Worm (Caenorhabditis elegans) whole organism, young adult: ENCODE data around the gene ztf-22.

ENCODE experiments used
- B0035.1 ChIP-seq: sonication (generic microtip); optimal IDR thresholded peaks from 2 replicates; lab custom pipeline; 2016; ENCODE audit warnings: missing genetic modification characterization, mild to moderate bottlenecking, missing compliant biosample characterization, missing genotype, missing genetic modification reagents
- F10E7.11 ChIP-seq: sonication (generic microtip); optimal IDR thresholded peaks from 2 replicates; lab custom pipeline; 2017; ENCODE audit warnings: mild to moderate bottlenecking, missing genetic modification characterization, moderate library complexity, missing compliant biosample characterization
- F22D6.2 ChIP-seq: sonication (generic microtip); optimal IDR thresholded peaks from 2 replicates; lab custom pipeline; 2016; ENCODE audit warnings: mild to moderate bottlenecking, missing genetic modification characterization, missing compliant biosample characterization
- F49E8.2 ChIP-seq: sonication (generic microtip); optimal IDR thresholded peaks from 3 replicates; lab custom pipeline; 2017; ENCODE audit warnings: missing genetic modification characterization, mild to moderate bottlenecking, missing compliant biosample characterization, antibody characterized with exemption, moderate library complexity; ENCODE audit not compliant: insufficient read depth
- F52B5.7 ChIP-seq: sonication (generic microtip); optimal IDR thresholded peaks from 2 replicates; lab custom pipeline; 2016; ENCODE audit warnings: mild to moderate bottlenecking, missing genetic modification characterization, missing compliant biosample characterization
- K12H6.12 ChIP-seq: fragments of 200-800 bp; sonication (Bioruptor generic); optimal IDR thresholded peaks from 2 replicates; lab custom pipeline; 2018; ENCODE audit warnings: mild to moderate bottlenecking, missing genetic modification characterization, missing compliant biosample characterization
- T07F8.4 ChIP-seq: sonication (generic microtip); optimal IDR thresholded peaks from 2 replicates; lab custom pipeline; 2016; ENCODE audit warnings: mild to moderate bottlenecking, missing genetic modification characterization, moderate library complexity, missing compliant biosample characterization
- Y56A3A.18 ChIP-seq: fragments of 200-800 bp; sonication (Bioruptor generic); IDR thresholded peaks from 2 replicates; pipeline ENCODE4 v1.3.6; 2022; ENCODE audit warnings: missing genetic modification reagents, missing genetic modification characterization, missing compliant biosample characterization
- attf-3 ChIP-seq: fragments of 200-800 bp; sonication (Bioruptor generic); conservative IDR thresholded peaks from 2 replicates; pipeline ENCODE4 v1.3.6; 2022; ENCODE audit warnings: missing genetic modification reagents, missing genetic modification characterization, missing compliant biosample characterization
- attf-5 ChIP-seq: fragments of 200-800 bp; sonication (Bioruptor generic); optimal IDR thresholded peaks from 2 replicates; lab custom pipeline; 2018; ENCODE audit warnings: mild to moderate bottlenecking, missing genetic modification characterization, missing compliant biosample characterization
- bed-1 ChIP-seq: fragments of 200-800 bp; sonication (Bioruptor generic); IDR thresholded peaks from 2 replicates; pipeline ENCODE4 v1.3.6; 2022; ENCODE audit warnings: missing genetic modification reagents, missing genetic modification characterization, missing compliant biosample characterization
- ccch-3 ChIP-seq: fragments of 200-800 bp; sonication (Bioruptor generic); optimal IDR thresholded peaks from 2 replicates; lab custom pipeline; 2018; ENCODE audit warnings: mild to moderate bottlenecking, missing genetic modification characterization, missing compliant biosample characterization
- cebp-2 ChIP-seq: fragments of 200-800 bp; sonication (Bioruptor generic); IDR thresholded peaks from 2 replicates; pipeline ENCODE4 v1.3.6; 2022; ENCODE audit warnings: missing genetic modification characterization, missing compliant biosample characterization
- ceh-27 ChIP-seq: fragments of 200-800 bp; sonication (Bioruptor generic); optimal IDR thresholded peaks from 2 replicates; lab custom pipeline; 2018; ENCODE audit warnings: mild to moderate bottlenecking, missing genetic modification characterization, moderate library complexity, missing compliant biosample characterization
- die-1 ChIP-seq: sonication (generic microtip); optimal IDR thresholded peaks from 2 replicates; lab custom pipeline; 2016; ENCODE audit warnings: missing genotype, mild to moderate bottlenecking, missing genetic modification characterization, missing compliant biosample characterization
- egrh-3 ChIP-seq: fragments of 200-800 bp; sonication (Bioruptor generic); IDR thresholded peaks from 2 replicates; pipeline ENCODE4 v1.3.6; 2022; ENCODE audit warnings: missing genetic modification reagents, missing genetic modification characterization, missing compliant biosample characterization
- fkh-3 ChIP-seq: sonication (generic microtip); optimal IDR thresholded peaks from 2 replicates; lab custom pipeline; 2016; ENCODE audit warnings: mild to moderate bottlenecking, missing genetic modification characterization, missing compliant biosample characterization
- gei-17 ChIP-seq: fragments of 200-800 bp; sonication (Bioruptor generic); optimal IDR thresholded peaks from 2 replicates; lab custom pipeline; 2018; ENCODE audit warnings: mild to moderate bottlenecking, missing genetic modification characterization, missing compliant biosample characterization
- hlh-26 ChIP-seq: fragments of 200-800 bp; sonication (Bioruptor generic); conservative IDR thresholded peaks from 2 replicates; pipeline ENCODE4 v1.3.6; 2022; ENCODE audit warnings: missing genetic modification reagents, missing genetic modification characterization, missing compliant biosample characterization
- hmg-1.2 ChIP-seq: fragments of 200-800 bp; sonication (Bioruptor generic); IDR thresholded peaks from 2 replicates; pipeline ENCODE4 v1.3.6; 2022; ENCODE audit warnings: missing genetic modification reagents, missing genetic modification characterization, missing compliant biosample characterization
- lin-26 ChIP-seq: fragments of 200-800 bp; sonication (Bioruptor generic); IDR thresholded peaks from 2 replicates; pipeline ENCODE4 v1.3.6; 2022; ENCODE audit warnings: missing genetic modification reagents, missing genetic modification characterization, missing compliant biosample characterization
- lin-40 ChIP-seq: sonication (generic microtip); optimal IDR thresholded peaks from 2 replicates; lab custom pipeline; 2016; ENCODE audit warnings: missing genetic modification characterization, mild to moderate bottlenecking, missing compliant biosample characterization, missing genotype, missing genetic modification reagents
- lir-1 ChIP-seq: fragments of 200-800 bp; sonication (Bioruptor generic); conservative IDR thresholded peaks from 2 replicates; pipeline ENCODE4 v1.3.6; 2022; ENCODE audit warnings: missing genetic modification reagents, missing genetic modification characterization, missing compliant biosample characterization
- madf-3 ChIP-seq: fragments of 200-800 bp; sonication (Bioruptor generic); IDR thresholded peaks from 2 replicates; pipeline ENCODE4 v1.3.6; 2022; ENCODE audit warnings: missing genetic modification reagents, missing genetic modification characterization, missing compliant biosample characterization
- mes-4 ChIP-seq: sonication (generic microtip); optimal IDR thresholded peaks from 2 replicates; lab custom pipeline; 2016; ENCODE audit warnings: missing genotype, missing genetic modification characterization, missing compliant biosample characterization
- nhr-120 ChIP-seq: fragments of 200-800 bp; sonication (Bioruptor generic); IDR thresholded peaks from 2 replicates; pipeline ENCODE4 v1.3.6; 2022; ENCODE audit warnings: missing genetic modification characterization, missing compliant biosample characterization
- nhr-80 ChIP-seq: sonication (generic microtip); optimal IDR thresholded peaks from 2 replicates; lab custom pipeline; 2016; ENCODE audit warnings: missing genetic modification characterization, missing compliant biosample characterization
- pbrm-1 ChIP-seq: fragments of 200-800 bp; sonication (Bioruptor generic); IDR thresholded peaks from 2 replicates; pipeline ENCODE4 v1.3.6; 2022; ENCODE audit warnings: missing genetic modification reagents, missing genetic modification characterization, missing compliant biosample characterization
- rpc-1 ChIP-seq, 2 experiments: fragments of 150-350 bp in 1 of 2; sonication (generic microtip) in 1 of 2; optimal IDR thresholded peaks; 2 replicates each; lab custom pipeline; 2014 to 2018; ENCODE audit warnings: missing biosample characterization in 1 of 2, missing genetic modification characterization in 1 of 2, missing genetic modification reagents in 1 of 2, missing genotype in 1 of 2
- snpc-1.1 ChIP-seq: sonication (generic microtip); optimal IDR thresholded peaks from 2 replicates; lab custom pipeline; 2017; ENCODE audit warnings: missing genetic modification characterization, mild to moderate bottlenecking, missing compliant biosample characterization, antibody characterized with exemption, moderate library complexity, missing genotype, missing genetic modification reagents; ENCODE audit not compliant: insufficient read depth
- snpc-1.3 ChIP-seq: sonication (generic microtip); optimal IDR thresholded peaks from 2 replicates; lab custom pipeline; 2017; ENCODE audit warnings: missing genetic modification characterization, mild to moderate bottlenecking, missing compliant biosample characterization, antibody characterized with exemption, moderate library complexity, missing genotype, missing genetic modification reagents; ENCODE audit not compliant: insufficient read depth
- snpc-3.4 ChIP-seq: sonication (generic microtip); optimal IDR thresholded peaks from 2 replicates; lab custom pipeline; 2017; ENCODE audit warnings: missing genetic modification characterization, mild to moderate bottlenecking, missing compliant biosample characterization, antibody characterized with exemption, moderate library complexity, missing genotype, missing genetic modification reagents
- tbx-9 ChIP-seq: sonication (generic microtip); optimal IDR thresholded peaks from 2 replicates; lab custom pipeline; 2016; ENCODE audit warnings: borderline replicate concordance, missing genetic modification characterization, inconsistent platforms, missing compliant biosample characterization
- unc-62 ChIP-seq: fragments of 150-350 bp; optimal IDR thresholded peaks from 2 replicates; lab custom pipeline; 2014; ENCODE audit warnings: missing biosample characterization, missing genetic modification reagents, missing genetic modification characterization
- xnd-1 ChIP-seq: sonication (generic microtip); optimal IDR thresholded peaks from 2 replicates; lab custom pipeline; 2016; ENCODE audit warnings: missing genotype, missing genetic modification reagents, missing genetic modification characterization, missing compliant biosample characterization
- zfh-2 ChIP-seq: fragments of 200-800 bp; sonication (Bioruptor generic); conservative IDR thresholded peaks from 2 replicates; pipeline ENCODE4 v1.3.6; 2022; ENCODE audit warnings: missing genetic modification reagents, missing genetic modification characterization, missing compliant biosample characterization
- ztf-25 ChIP-seq: fragments of 200-800 bp; sonication (Bioruptor generic); IDR thresholded peaks from 2 replicates; pipeline ENCODE4 v1.3.6; 2022; ENCODE audit warnings: missing genetic modification reagents, missing genetic modification characterization, missing compliant biosample characterization
- ztf-26 ChIP-seq: sonication (generic microtip); optimal IDR thresholded peaks from 2 replicates; lab custom pipeline; 2017; ENCODE audit warnings: missing genetic modification characterization, missing compliant biosample characterization
- ztf-28 ChIP-seq: fragments of 200-800 bp; sonication (Bioruptor generic); IDR thresholded peaks from 2 replicates; pipeline ENCODE4 v1.3.6; 2022; ENCODE audit warnings: missing genetic modification reagents, missing genetic modification characterization, missing compliant biosample characterization

Gene ztf-22

ce11 chrII:13334966-13335698 is 49.5 kb upstream of the ztf-22 start (continued):
- TF ChIP-seq pbrm-1, result peak; percentile 56; the same call in 1 of the 2 replicates
- TF ChIP-seq F52B5.7 (tag; lab: Kevin White, UChicago), result no peak
- peak; percentile 19 for TF ChIP-seq gei-17 (GFP tag; lab: Kevin White, UChicago)
- TF ChIP-seq ztf-26 (tag; lab: Kevin White, UChicago), result peak; percentile 51
- TF ChIP-seq Y56A3A.18, result no peak
- peak; percentile 40; the same call in 1 of the 2 replicates for TF ChIP-seq lir-1 (GFP tag; lab: Robert Waterston, UW)
- no peak for TF ChIP-seq snpc-1.3 (tag; lab: Kevin White, UChicago)
- TF ChIP-seq B0035.1 (tag; lab: Kevin White, UChicago), result peak; percentile 1
- peak; percentile 77 for TF ChIP-seq attf-5 (GFP tag; lab: Kevin White, UChicago)
- peak; percentile 47; the same call in 1 of the 2 replicates for TF ChIP-seq lin-26 (GFP tag; lab: Robert Waterston, UW)
- TF ChIP-seq hmg-1.2 (GFP tag; lab: Robert Waterston, UW), result peak; percentile 84
- no peak for TF ChIP-seq ccch-3 (GFP tag; lab: Kevin White, UChicago)
- TF ChIP-seq lin-40 (tag; lab: Kevin White, UChicago), result peak; percentile 84
- peak; percentile 99 for TF ChIP-seq zfh-2 (GFP tag; lab: Robert Waterston, UW)
- TF ChIP-seq egrh-3, result peak; percentile 84
- TF ChIP-seq snpc-1.1 (tag; lab: Kevin White, UChicago), result no peak
- TF ChIP-seq madf-3 (GFP tag; lab: Robert Waterston, UW), result 0 out of 2 replicates have a peak, but pooled peaks have one; percentile 12
- no peak for TF ChIP-seq nhr-120
- TF ChIP-seq nhr-80 (tag; lab: Kevin White, UChicago), result peak; percentile 75

ce11 chrII:13333103-13333764 is 47.6 kb upstream of the ztf-22 start:
- TF ChIP-seq nhr-80 (tag; lab: Kevin White, UChicago), result peak; percentile 63
- no peak for TF ChIP-seq ceh-27

ce11 chrII:13330359-13330758 is 44.7 kb upstream of the ztf-22 start, which contains the start of gene sam-10:
sam-10 (minus strand) TSS chrII:13330525.
- TF ChIP-seq K12H6.12, result no peak
- TF ChIP-seq egrh-3, result peak; percentile 33; the same call in 1 of the 2 replicates
- TF ChIP-seq zfh-2 (GFP tag; lab: Robert Waterston, UW), result peak; percentile 74
- TF ChIP-seq F22D6.2, result no peak
- no peak for TF ChIP-seq mes-4 (tag; lab: Kevin White, UChicago)
- TF ChIP-seq ztf-25, result no peak

- TF ChIP-seq hlh-26 (no peak), tbx-9 (tag; lab: Kevin White, UChicago) (no peak), zfh-2 (GFP tag; lab: Robert Waterston, UW) (peak; percentile 63; the same call in 1 of the 2 replicates), fkh-3 (no peak), T07F8.4 (tag; lab: Kevin White, UChicago) (no peak), ztf-28 (GFP tag; lab: Robert Waterston, UW) (0 out of 2 replicates have a peak, but pooled peaks have one; percentile 31), rpc-1 (optimal IDR thresholded peaks at IDR 0.05; lab: Kevin White, UChicago) (no peak), rpc-1 (tag; optimal IDR thresholded peaks at IDR 0.05; lab: Kevin White, UChicago) (no peak), cebp-2 (GFP tag; lab: Robert Waterston, UW) (no peak), unc-62 (no peak), attf-3 (GFP tag; lab: Robert Waterston, UW) (no peak), xnd-1 (tag; lab: Kevin White, UChicago) (no peak), F49E8.2 (no peak), snpc-3.4 (tag; lab: Kevin White, UChicago) (no peak), die-1 (tag; lab: Kevin White, UChicago) (no peak), F10E7.11 (tag; lab: Kevin White, UChicago) (no peak), bed-1 (GFP tag; lab: Robert Waterston, UW) (no peak)
Measured at ce11 chrII:13326478-13326877, 40.8 kb upstream of the ztf-22 start.
